Worm (Caenorhabditis elegans): ENCODE measurements around the gene unc-3.
A peak's percentile ranks its signal among the peaks of the same experiment; 100 is the strongest.

Gene unc-3

ce11 chrX:14770336-14770735 lies 3.0 kb upstream of the unc-3 start (continued):
- TF ChIP-seq ceh-44 (GFP tag; IDR thresholded peaks at IDR 0.05) (no peak), pqm-1 (tag; optimal IDR thresholded peaks at IDR 0.05) (peak; percentile 65), hmg-1.1 (GFP tag; IDR thresholded peaks at IDR 0.05) (no peak), zag-1 (tag; optimal IDR thresholded peaks at IDR 0.05) (no peak), nhr-41 (GFP tag; IDR thresholded peaks at IDR 0.05) (no peak), mes-2 (tag; optimal IDR thresholded peaks at IDR 0.05; ENCODE audit: poor library complexity, severe bottlenecking) (no peak), duxl-1 (tag; optimal IDR thresholded peaks at IDR 0.05; ENCODE audit: poor library complexity) (no peak), ceh-32 (tag; optimal IDR thresholded peaks at IDR 0.05; ENCODE audit: poor library complexity) (no peak), hif-1 (tag; optimal IDR thresholded peaks at IDR 0.05) (no peak), daf-12 (tag; optimal IDR thresholded peaks at IDR 0.05) (no peak), nhr-28 (tag; optimal IDR thresholded peaks at IDR 0.05) (peak; percentile 40), ceh-28 (tag; optimal IDR thresholded peaks at IDR 0.05) (no peak), ceh-62 (tag; optimal IDR thresholded peaks at IDR 0.05) (no peak), attf-4 (tag; optimal IDR thresholded peaks at IDR 0.05) (no peak)

- TF ChIP-seq nhr-11 (tag; optimal IDR thresholded peaks at IDR 0.05) (no peak), nhr-48 (tag; optimal IDR thresholded peaks at IDR 0.05) (no peak), php-3 (GFP tag; IDR thresholded peaks at IDR 0.05) (peak; percentile 70; the same call in 1 of the 2 replicates), mdt-29 (GFP tag; IDR thresholded peaks at IDR 0.05) (no peak), daf-8 (GFP tag; IDR thresholded peaks at IDR 0.05) (no peak), mdl-1 (tag; optimal IDR thresholded peaks at IDR 0.05) (no peak), ztf-7 (tag; optimal IDR thresholded peaks at IDR 0.05) (no peak), ceh-20 (GFP tag; IDR thresholded peaks at IDR 0.05) (no peak), nhr-28 (tag; optimal IDR thresholded peaks at IDR 0.05) (peak; percentile 27), mes-2 (tag; optimal IDR thresholded peaks at IDR 0.05; ENCODE audit: poor library complexity, severe bottlenecking) (no peak), spr-1 (tag; optimal IDR thresholded peaks at IDR 0.05) (no peak), dmd-6 (GFP tag; IDR thresholded peaks at IDR 0.05) (peak; percentile 39; the same call in 1 of the 2 replicates), nhr-42 (GFP tag; IDR thresholded peaks at IDR 0.05) (no peak), R02D3.7 (tag; optimal IDR thresholded peaks at IDR 0.05) (no peak), ctbp-1 (GFP tag; IDR thresholded peaks at IDR 0.05) (no peak), ceh-62 (tag; optimal IDR thresholded peaks at IDR 0.05) (no peak), pqm-1 (tag; optimal IDR thresholded peaks at IDR 0.05) (peak; percentile 46), lin-13 (GFP tag; optimal IDR thresholded peaks at IDR 0.05) (no peak), hlh-11 (tag; optimal IDR thresholded peaks at IDR 0.05) (peak; percentile 10), T26A8.4 (GFP tag; IDR thresholded peaks at IDR 0.05) (no peak), lir-3 (tag; optimal IDR thresholded peaks at IDR 0.05) (no peak), egl-43 (GFP tag; IDR thresholded peaks at IDR 0.05) (no peak), F10B5.3 (tag; optimal IDR thresholded peaks at IDR 0.05) (no peak)
Observed at ce11 chrX:14771682-14772081, 1.7 kb upstream of the unc-3 start, which contains the start of gene Y16B4A.2. Y16B4A.2 (minus strand) TSS chrX:14771851.

- no peak for TF ChIP-seq nhr-48 (tag; optimal IDR thresholded peaks at IDR 0.05)
- TF ChIP-seq Y105C5A.15 (GFP tag; IDR thresholded peaks at IDR 0.05): no peak
- peak in 1 of 2 experiments; percentile 93 for TF ChIP-seq unc-62 (GFP tag; optimal IDR thresholded peaks at IDR 0.05 in 1 of 2)
- TF ChIP-seq unc-62 (tag; optimal IDR thresholded peaks at IDR 0.05): no peak
- TF ChIP-seq spr-3 (GFP tag; optimal IDR thresholded peaks at IDR 0.05): no peak
Observed at ce11 chrX:14775222-14775621, 1.9 kb downstream of the unc-3 start.

- TF ChIP-seq vab-7 (GFP tag; IDR thresholded peaks at IDR 0.05) (peak; percentile 41; the same call in 1 of the 2 replicates), egl-43 (GFP tag; IDR thresholded peaks at IDR 0.05) (0 out of 2 replicates have a peak, but pooled peaks have one; percentile 15), daf-8 (GFP tag; IDR thresholded peaks at IDR 0.05) (no peak), zip-2 (tag; optimal IDR thresholded peaks at IDR 0.05) (no peak), unc-130 (GFP tag; optimal IDR thresholded peaks at IDR 0.05) (no peak), egl-27 (tag; optimal IDR thresholded peaks at IDR 0.05) (no peak), F49E8.2 (tag; optimal IDR thresholded peaks at IDR 0.05; ENCODE audit: borderline replicate concordance) (no peak), mdl-1 (tag; optimal IDR thresholded peaks at IDR 0.05) (no peak), set-16 (GFP tag; IDR thresholded peaks at IDR 0.05) (peak; percentile 54; the same call in 1 of the 2 replicates), ztf-11 (tag; optimal IDR thresholded peaks at IDR 0.05) (no peak), ctbp-1 (GFP tag; IDR thresholded peaks at IDR 0.05) (0 out of 2 replicates have a peak, but pooled peaks have one; percentile 13), ceh-20 (GFP tag; IDR thresholded peaks at IDR 0.05) (peak; percentile 39; the same call in 1 of the 2 replicates), ceh-62 (tag; optimal IDR thresholded peaks at IDR 0.05) (no peak), unc-62 (GFP tag; optimal IDR thresholded peaks at IDR 0.05 in 1 of 2) (peak in 1 of 2 experiments; percentile 15), unc-62 (tag; optimal IDR thresholded peaks at IDR 0.05) (no peak), attf-4 (tag; optimal IDR thresholded peaks at IDR 0.05) (no peak), aly-2 (tag; optimal IDR thresholded peaks at IDR 0.05) (no peak), jun-1 (tag; optimal IDR thresholded peaks at IDR 0.05) (no peak), T26A8.4 (GFP tag; IDR thresholded peaks at IDR 0.05) (no peak), nhr-48 (tag; optimal IDR thresholded peaks at IDR 0.05) (no peak)
Observed at ce11 chrX:14776312-14776711, 3.0 kb downstream of the unc-3 start.

Measured in whole organism, L4 larva.